Fruit fly (Drosophila melanogaster): Measurements from ENCODE around the gene Got2.

Got2 gene

dm6 chr2L:1947959-1948358 lies 39.6 kb downstream of the Got2 start:
- TF ChIP-seq brk (GFP tag; optimal IDR thresholded peaks at IDR 0.05) (no peak), Dfd (GFP tag; optimal IDR thresholded peaks at IDR 0.05) (no peak), sv (GFP tag; optimal IDR thresholded peaks at IDR 0.05) (no peak), Rel (GFP tag; optimal IDR thresholded peaks at IDR 0.05) (no peak), Rel (tag; optimal IDR thresholded peaks at IDR 0.05) (no peak)

dm6 chr2L:1946628-1947027 lies 40.9 kb downstream of the Got2 start, which contains the start of gene CG33673:
Gene CG33673, minus strand, starts transcription at chr2L:1946728.
- no peak for TF ChIP-seq HLH106 (tag; optimal IDR thresholded peaks at IDR 0.05)
- no peak for TF ChIP-seq foxo (GFP tag; optimal IDR thresholded peaks at IDR 0.05)
- no peak for TF ChIP-seq OdsH (GFP tag; optimal IDR thresholded peaks at IDR 0.05)
- TF ChIP-seq ey (GFP tag; optimal IDR thresholded peaks at IDR 0.05) = no peak
- no peak for TF ChIP-seq dl (GFP tag; optimal IDR thresholded peaks at IDR 0.05; ENCODE audit: insufficient read depth in 1 of 2, partially characterized antibody in 2 of 2)
- no peak for TF ChIP-seq dmrt93B (GFP tag; optimal IDR thresholded peaks at IDR 0.05)
- TF ChIP-seq sage (GFP tag; optimal IDR thresholded peaks at IDR 0.05) = no peak
- TF ChIP-seq lola (GFP tag; optimal IDR thresholded peaks at IDR 0.05) = no peak
- TF ChIP-seq h (GFP tag; optimal IDR thresholded peaks at IDR 0.05) = no peak
- TF ChIP-seq Sp1 (GFP tag; optimal IDR thresholded peaks at IDR 0.05) = no peak
- TF ChIP-seq Vsx2 (GFP tag; optimal IDR thresholded peaks at IDR 0.05; ENCODE audit: partially characterized antibody) = no peak
- no peak for TF ChIP-seq Rel (GFP tag; optimal IDR thresholded peaks at IDR 0.05)
- no peak for TF ChIP-seq Rel (tag; optimal IDR thresholded peaks at IDR 0.05)
- no peak for TF ChIP-seq Dfd (GFP tag; optimal IDR thresholded peaks at IDR 0.05)
- no peak for TF ChIP-seq woc (GFP tag; optimal IDR thresholded peaks at IDR 0.05)

dm6 chr2L:1945609-1946008 lies 41.9 kb downstream of the Got2 start, which contains the start of gene CG15357:
Gene CG15357, minus strand, starts transcription at chr2L:1945709.
- TF ChIP-seq Jra (GFP tag; optimal IDR thresholded peaks at IDR 0.05) (no peak), ey (GFP tag; optimal IDR thresholded peaks at IDR 0.05) (no peak), CG9705 (GFP tag; optimal IDR thresholded peaks at IDR 0.05) (no peak), CrebA (GFP tag; optimal IDR thresholded peaks at IDR 0.05; ENCODE audit: borderline replicate concordance) (no peak), woc (GFP tag; optimal IDR thresholded peaks at IDR 0.05) (no peak), Dif (GFP tag; optimal IDR thresholded peaks at IDR 0.05; ENCODE audit: partially characterized antibody) (no peak), dmrt93B (GFP tag; optimal IDR thresholded peaks at IDR 0.05) (no peak), dsf (GFP tag; optimal IDR thresholded peaks at IDR 0.05; ENCODE audit: borderline replicate concordance) (no peak), CG32264 (GFP tag; optimal IDR thresholded peaks at IDR 0.05) (no peak), GATAd (GFP tag; optimal IDR thresholded peaks at IDR 0.05) (no peak), dl (GFP tag; optimal IDR thresholded peaks at IDR 0.05; ENCODE audit: insufficient read depth in 1 of 2, partially characterized antibody in 2 of 2) (no peak), foxo (GFP tag; optimal IDR thresholded peaks at IDR 0.05) (no peak)

DNA sequence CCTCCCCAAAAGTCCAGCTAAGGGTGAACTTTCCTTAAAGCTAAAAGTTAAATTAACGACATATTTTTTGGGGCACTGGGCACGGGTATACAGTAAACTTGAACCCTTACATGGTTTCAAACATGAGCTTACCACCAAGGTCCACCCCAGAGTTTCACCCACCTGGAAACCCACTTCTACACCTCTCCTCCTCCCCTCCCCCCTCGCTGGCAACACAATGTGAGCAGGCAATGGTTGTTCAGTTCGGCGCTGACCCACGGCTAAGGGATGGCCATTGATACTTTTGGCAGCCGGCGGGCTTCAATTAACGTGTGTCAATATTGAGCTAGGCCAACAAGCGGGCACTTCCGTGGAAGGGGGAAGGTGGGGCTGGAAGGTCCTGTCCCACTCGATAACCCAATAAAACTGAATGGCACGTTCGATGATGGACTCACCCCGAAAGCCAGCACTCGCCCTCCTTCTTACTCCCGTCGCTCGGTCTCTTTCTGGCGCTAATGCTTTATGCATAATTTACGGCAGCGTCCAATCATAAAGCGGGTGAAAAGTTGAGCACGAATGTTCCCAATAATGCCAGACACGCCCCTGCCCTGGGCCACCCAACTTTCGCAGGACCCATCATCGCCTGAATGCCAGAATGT lies 43.0 kb downstream of the Got2 start:
- TF ChIP-seq psq (GFP tag; optimal IDR thresholded peaks at IDR 0.05) (no peak), dl (GFP tag; optimal IDR thresholded peaks at IDR 0.05; ENCODE audit: insufficient read depth in 1 of 2, partially characterized antibody in 2 of 2) (no peak), Myc (optimal IDR thresholded peaks at IDR 0.05) (no peak), Hr83 (GFP tag; optimal IDR thresholded peaks at IDR 0.05; ENCODE audit: poor library complexity, severe bottlenecking) (peak; percentile 34), h (GFP tag; optimal IDR thresholded peaks at IDR 0.05) (peak; percentile 11), sage (GFP tag; optimal IDR thresholded peaks at IDR 0.05) (no peak)

DNA sequence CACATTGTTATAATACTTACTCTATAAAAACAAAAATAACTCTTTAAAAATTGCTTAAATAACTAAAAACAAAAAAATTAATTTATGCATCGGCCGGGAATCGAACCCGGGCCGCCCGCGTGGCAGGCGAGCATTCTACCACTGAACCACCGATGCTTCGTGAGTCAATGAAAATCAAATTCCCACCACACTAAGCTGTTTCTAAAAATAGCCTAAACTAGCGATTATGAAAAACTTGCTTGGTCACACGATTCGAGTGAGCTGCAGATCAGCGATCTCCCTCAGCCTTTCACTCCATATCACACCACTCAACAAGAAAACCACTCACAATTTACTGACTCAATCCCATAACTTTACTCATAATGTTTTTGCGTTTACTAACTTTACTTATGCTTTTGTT lies 49.6 kb downstream of the Got2 start:
- TF ChIP-seq rgr (GFP tag; optimal IDR thresholded peaks at IDR 0.05) (no peak), pan (optimal IDR thresholded peaks at IDR 0.05) (no peak), Rel (GFP tag; optimal IDR thresholded peaks at IDR 0.05) (no peak), Rel (tag; optimal IDR thresholded peaks at IDR 0.05) (no peak), dl (GFP tag; optimal IDR thresholded peaks at IDR 0.05; ENCODE audit: insufficient read depth in 1 of 2, partially characterized antibody in 2 of 2) (no peak), foxo (GFP tag; optimal IDR thresholded peaks at IDR 0.05) (no peak), dsf (GFP tag; optimal IDR thresholded peaks at IDR 0.05; ENCODE audit: borderline replicate concordance) (no peak), HLH106 (tag; optimal IDR thresholded peaks at IDR 0.05) (no peak), psq (GFP tag; optimal IDR thresholded peaks at IDR 0.05) (no peak), lola (GFP tag; optimal IDR thresholded peaks at IDR 0.05) (no peak), OdsH (GFP tag; optimal IDR thresholded peaks at IDR 0.05) (no peak)
